Fruit fly (Drosophila melanogaster) whole organism, embryonic: ENCODE measurements around the gene hry.

Experiments
- ATbp ChIP-seq: fragments of 200-800 bp; sonication (Bioruptor generic); optimal IDR thresholded peaks from 2 replicates; lab custom pipeline; 2017; ENCODE audit warnings: missing biosample characterization, mild to moderate bottlenecking, missing genetic modification characterization, missing genetic modification reagents
- Blimp-1 ChIP-seq: fragments of 200-800 bp; sonication (Bioruptor generic); optimal IDR thresholded peaks from 3 replicates; lab custom pipeline; 2018; ENCODE audit warnings: missing biosample characterization, missing genetic modification characterization, mild to moderate bottlenecking, moderate library complexity, missing genetic modification reagents
- CG10274 ChIP-seq: fragments of 200-800 bp; sonication (Bioruptor generic); optimal IDR thresholded peaks from 3 replicates; lab custom pipeline; 2017; ENCODE audit warnings: missing biosample characterization, mild to moderate bottlenecking, missing genetic modification characterization
- CG10543 ChIP-seq: fragments of 200-800 bp; sonication (Bioruptor generic); optimal IDR thresholded peaks from 3 replicates; lab custom pipeline; 2017; ENCODE audit warnings: missing biosample characterization, mild to moderate bottlenecking, missing genetic modification characterization, moderate library complexity
- CG17385 ChIP-seq: fragments of 200-800 bp; sonication (Bioruptor generic); optimal IDR thresholded peaks from 3 replicates; lab custom pipeline; 2018; ENCODE audit warnings: missing biosample characterization, mild to moderate bottlenecking, missing genetic modification characterization
- CG17912 ChIP-seq: fragments of 200-800 bp; sonication (Bioruptor generic); optimal IDR thresholded peaks from 2 replicates; lab custom pipeline; 2018; ENCODE audit warnings: missing biosample characterization, mild to moderate bottlenecking, missing genetic modification characterization
- CG2202 ChIP-seq: fragments of 200-800 bp; sonication (Bioruptor generic); optimal IDR thresholded peaks from 2 replicates; lab custom pipeline; 2018; ENCODE audit warnings: missing biosample characterization, mild to moderate bottlenecking, missing genetic modification characterization
- CG30403 ChIP-seq: fragments of 200-800 bp; sonication (Bioruptor generic); optimal IDR thresholded peaks from 3 replicates; lab custom pipeline; 2016; ENCODE audit warnings: missing biosample characterization, missing genetic modification characterization
- CG31365 ChIP-seq: fragments of 200-800 bp; sonication (Bioruptor generic); optimal IDR thresholded peaks from 2 replicates; lab custom pipeline; 2018; ENCODE audit warnings: missing biosample characterization, mild to moderate bottlenecking, missing genetic modification characterization
- CG4360 ChIP-seq: fragments of 200-800 bp; sonication (Bioruptor generic); IDR thresholded peaks from 2 replicates; pipeline ENCODE4 v1.3.6; 2022; ENCODE audit warnings: missing biosample characterization, missing genetic modification characterization
- CG4424 ChIP-seq: fragments of 200-800 bp; sonication (Bioruptor generic); optimal IDR thresholded peaks from 3 replicates; lab custom pipeline; 2016; ENCODE audit warnings: missing biosample characterization, missing genetic modification characterization
- CG7357 ChIP-seq: fragments of 200-800 bp; sonication (Bioruptor generic); IDR thresholded peaks from 3 replicates; pipeline ENCODE4 v1.3.6; 2022; ENCODE audit warnings: missing biosample characterization, missing genetic modification characterization
- CG7928 ChIP-seq: fragments of 200-800 bp; sonication (Bioruptor generic); optimal IDR thresholded peaks from 2 replicates; lab custom pipeline; 2017; ENCODE audit warnings: missing biosample characterization, mild to moderate bottlenecking, missing genetic modification characterization
- CG7987 ChIP-seq: fragments of 200-800 bp; sonication (Bioruptor generic); optimal IDR thresholded peaks from 2 replicates; lab custom pipeline; 2018; ENCODE audit warnings: missing biosample characterization, mild to moderate bottlenecking, missing genetic modification characterization, moderate library complexity
- CG8388 ChIP-seq: fragments of 200-800 bp; sonication (Bioruptor generic); optimal IDR thresholded peaks from 2 replicates; lab custom pipeline; 2019; ENCODE audit warnings: missing biosample characterization, mild to moderate bottlenecking, missing genetic modification characterization, moderate library complexity
- CG9932 ChIP-seq: fragments of 200-800 bp; sonication (Bioruptor generic); IDR thresholded peaks from 2 replicates; pipeline ENCODE4 v1.3.6; 2022; ENCODE audit warnings: missing biosample characterization, missing genetic modification characterization
- Dad ChIP-seq: fragments of 200-800 bp; sonication (Bioruptor generic); optimal IDR thresholded peaks from 3 replicates; lab custom pipeline; 2016; ENCODE audit warnings: missing biosample characterization, missing genetic modification characterization
- Dip2 ChIP-seq: fragments of 200-800 bp; sonication (Bioruptor generic); IDR thresholded peaks from 2 replicates; pipeline ENCODE4 v1.3.6; 2022; ENCODE audit warnings: missing biosample characterization, missing genetic modification characterization
- Doc3 ChIP-seq: fragments of 200-800 bp; sonication (Bioruptor generic); IDR thresholded peaks from 3 replicates; pipeline ENCODE4 v1.3.6; 2022; ENCODE audit warnings: missing biosample characterization, missing genetic modification characterization; ENCODE audit not compliant: partially characterized antibody
- Drgx ChIP-seq: fragments of 200-800 bp; sonication (Bioruptor generic); IDR thresholded peaks from 2 replicates; pipeline ENCODE4 v1.3.6; 2022; ENCODE audit warnings: missing biosample characterization, missing genetic modification characterization
- Eip74EF ChIP-seq, 2 experiments: fragments of 200-800 bp in 1 of 2; fragments of >200 bp in 1 of 2; sonication (Bioruptor generic) in 1 of 2; optimal IDR thresholded peaks; 2 replicates each; lab custom pipeline; 2017 to 2019; ENCODE audit warnings: missing biosample characterization in 2 of 2, missing genetic modification characterization in 2 of 2, mild to moderate bottlenecking in 1 of 2, moderate library complexity in 1 of 2
- Hand ChIP-seq: fragments of 200-800 bp; sonication (Bioruptor generic); optimal IDR thresholded peaks from 2 replicates; lab custom pipeline; 2017; ENCODE audit warnings: mild to moderate bottlenecking, missing biosample characterization, missing genetic modification reagents, missing genetic modification characterization
- HmgZ ChIP-seq: fragments of 200-800 bp; sonication (Bioruptor generic); optimal IDR thresholded peaks from 2 replicates; lab custom pipeline; 2018; ENCODE audit warnings: missing biosample characterization, mild to moderate bottlenecking, missing genetic modification characterization
- MBD-R2 ChIP-seq: fragments of 200-800 bp; sonication (Bioruptor generic); IDR thresholded peaks from 2 replicates; pipeline ENCODE4 v1.3.6; 2022; ENCODE audit warnings: missing biosample characterization, missing genetic modification characterization
- Mad ChIP-seq: fragments of 200-800 bp; sonication (Bioruptor generic); optimal IDR thresholded peaks from 2 replicates; lab custom pipeline; 2016; ENCODE audit warnings: missing biosample characterization, missing genetic modification characterization
- Myb ChIP-seq: fragments of 200-800 bp; sonication (Bioruptor generic); optimal IDR thresholded peaks from 2 replicates; lab custom pipeline; 2016; ENCODE audit warnings: missing biosample characterization, missing genetic modification characterization
- Oaz ChIP-seq: fragments of 200-800 bp; sonication (Bioruptor generic); IDR thresholded peaks from 2 replicates; pipeline ENCODE4 v1.3.6; 2022; ENCODE audit warnings: missing biosample characterization, missing genetic modification characterization
- Opbp ChIP-seq: fragments of 200-800 bp; sonication (Bioruptor generic); IDR thresholded peaks from 3 replicates; pipeline ENCODE4 v1.3.6; 2022; ENCODE audit warnings: missing biosample characterization, missing genetic modification characterization; ENCODE audit not compliant: partially characterized antibody
- Rfx ChIP-seq: fragments of 200-800 bp; sonication (Bioruptor generic); IDR thresholded peaks from 2 replicates; pipeline ENCODE4 v1.3.6; 2022; ENCODE audit warnings: missing biosample characterization, missing genetic modification characterization
- Sin3A ChIP-seq: fragments of >200 bp; optimal IDR thresholded peaks from 2 replicates; lab custom pipeline; 2018
- Taf1 ChIP-seq: fragments of 200-800 bp; sonication (Bioruptor generic); IDR thresholded peaks from 2 replicates; pipeline ENCODE4 v1.3.6; 2022; ENCODE audit warnings: missing biosample characterization, missing genetic modification characterization
- Trl ChIP-seq, 3 experiments: fragments of >200 bp in 2 of 3; fragments of 200-800 bp in 1 of 3; sonication (Bioruptor generic) in 1 of 3; optimal IDR thresholded peaks; 2 replicates in 1 of 3; 3 replicates in 2 of 3; lab custom pipeline; 2016 to 2017; ENCODE audit warnings: missing biosample characterization in 1 of 3, missing genetic modification characterization in 1 of 3
- Xbp1 ChIP-seq: fragments of 200-800 bp; sonication (Bioruptor generic); optimal IDR thresholded peaks from 3 replicates; lab custom pipeline; 2016; ENCODE audit warnings: missing biosample characterization, mild to moderate bottlenecking, missing genetic modification characterization
- Xrp1 ChIP-seq: fragments of 200-800 bp; sonication (Bioruptor generic); IDR thresholded peaks from 2 replicates; pipeline ENCODE4 v1.3.6; 2022; ENCODE audit warnings: missing biosample characterization, missing genetic modification characterization
- dysf ChIP-seq: fragments of 200-800 bp; sonication (Bioruptor generic); IDR thresholded peaks from 3 replicates; pipeline ENCODE4 v1.3.6; 2022; ENCODE audit warnings: missing biosample characterization, missing genetic modification characterization
- fd102C ChIP-seq: fragments of 200-800 bp; sonication (Bioruptor generic); optimal IDR thresholded peaks from 2 replicates; lab custom pipeline; 2018; ENCODE audit warnings: missing biosample characterization, mild to moderate bottlenecking, missing genetic modification characterization, moderate library complexity
- fd3F ChIP-seq: fragments of 200-800 bp; sonication (Bioruptor generic); optimal IDR thresholded peaks from 2 replicates; lab custom pipeline; 2018; ENCODE audit warnings: missing biosample characterization, mild to moderate bottlenecking, missing genetic modification characterization, moderate library complexity
- gce ChIP-seq: fragments of 200-800 bp; sonication (Bioruptor generic); IDR thresholded peaks from 3 replicates; pipeline ENCODE4 v1.3.6; 2022; ENCODE audit warnings: missing biosample characterization, missing genetic modification characterization
- gem ChIP-seq: fragments of 200-800 bp; sonication (Bioruptor generic); optimal IDR thresholded peaks from 2 replicates; lab custom pipeline; 2019; ENCODE audit warnings: missing biosample characterization, mild to moderate bottlenecking, missing genetic modification characterization, moderate library complexity
- hbn ChIP-seq: fragments of 200-800 bp; sonication (Bioruptor generic); IDR thresholded peaks from 2 replicates; pipeline ENCODE4 v1.3.6; 2022; ENCODE audit warnings: missing biosample characterization, missing genetic modification characterization; ENCODE audit not compliant: partially characterized antibody
- lmd ChIP-seq: fragments of 200-800 bp; sonication (Bioruptor generic); IDR thresholded peaks from 2 replicates; pipeline ENCODE4 v1.3.6; 2022; ENCODE audit warnings: missing biosample characterization, missing genetic modification characterization
- lov ChIP-seq, 2 experiments: fragments of 200-800 bp in 1 of 2; fragments of >200 bp in 1 of 2; sonication (Bioruptor generic) in 1 of 2; IDR thresholded peaks in 1 of 2; optimal IDR thresholded peaks in 1 of 2; 2 replicates in 1 of 2; 3 replicates in 1 of 2; pipeline versions ENCODE4 v1.3.6 to Lab custom; 2017 to 2022; ENCODE audit warnings: missing biosample characterization in 1 of 2, missing genetic modification characterization in 1 of 2
- mirr ChIP-seq: fragments of 200-800 bp; sonication (Bioruptor generic); optimal IDR thresholded peaks from 3 replicates; lab custom pipeline; 2018; ENCODE audit warnings: missing biosample characterization, mild to moderate bottlenecking, missing genetic modification characterization
- pho ChIP-seq: fragments of 200-800 bp; sonication (Bioruptor generic); optimal IDR thresholded peaks from 2 replicates; lab custom pipeline; 2016; ENCODE audit warnings: missing biosample characterization, missing genetic modification characterization
- pita ChIP-seq: fragments of 200-800 bp; sonication (Bioruptor generic); optimal IDR thresholded peaks from 2 replicates; lab custom pipeline; 2017; ENCODE audit warnings: missing biosample characterization, mild to moderate bottlenecking, missing genetic modification characterization
- sna ChIP-seq: fragments of 200-800 bp; sonication (Bioruptor generic); IDR thresholded peaks from 2 replicates; pipeline ENCODE4 v1.3.6; 2022; ENCODE audit warnings: missing biosample characterization, missing genetic modification characterization; ENCODE audit not compliant: partially characterized antibody
- tio ChIP-seq: fragments of 200-800 bp; sonication (Bioruptor generic); optimal IDR thresholded peaks from 2 replicates; lab custom pipeline; 2017; ENCODE audit warnings: missing biosample characterization, missing genetic modification characterization, inconsistent platforms
- toy ChIP-seq: fragments of 200-800 bp; sonication (Bioruptor generic); IDR thresholded peaks from 2 replicates; pipeline ENCODE4 v1.3.6; 2022; ENCODE audit warnings: missing biosample characterization, missing genetic modification characterization
- twi ChIP-seq: fragments of 200-800 bp; optimal IDR thresholded peaks from 2 replicates; lab custom pipeline; 2019; ENCODE audit warnings: missing biosample characterization, mild to moderate bottlenecking, missing genetic modification characterization, moderate library complexity
- tx ChIP-seq: fragments of 200-800 bp; sonication (Bioruptor generic); optimal IDR thresholded peaks from 2 replicates; lab custom pipeline; 2016; ENCODE audit warnings: missing biosample characterization, missing genetic modification characterization
- usp ChIP-seq: fragments of >200 bp; optimal IDR thresholded peaks from 2 replicates; lab custom pipeline; 2017; ENCODE audit warnings: missing biosample characterization, missing genetic modification characterization

Gene hry

DNA sequence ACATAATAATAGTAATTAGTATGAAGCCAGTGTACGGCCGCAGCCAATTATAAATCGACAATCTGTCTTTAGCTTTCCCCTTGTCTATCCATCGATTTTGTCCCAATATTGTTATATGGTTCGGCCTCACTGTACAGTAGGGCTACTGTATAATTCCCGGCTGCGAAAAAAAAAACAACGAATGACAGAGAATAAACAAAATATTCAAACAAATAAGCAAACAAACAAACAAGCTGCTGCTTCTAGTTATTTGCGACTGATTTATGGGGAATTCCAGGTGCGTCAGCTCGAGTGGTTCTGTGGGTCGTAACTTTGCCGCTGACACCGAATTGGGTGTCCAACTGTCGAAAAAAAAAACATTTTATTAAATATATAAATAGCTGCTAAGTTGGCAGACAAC is 14.1 kb downstream of the hry start (continued):
- TF ChIP-seq fd102C (GFP tag; lab: Kevin White, UChicago) (no peak), Taf1 (no peak), Doc3 (GFP tag; lab: Robert Waterston, UW) (no peak), CG17912 (GFP tag; lab: Kevin White, UChicago) (no peak), Oaz (GFP tag; lab: Robert Waterston, UW) (no peak), fd3F (GFP tag; lab: Kevin White, UChicago) (peak; percentile 42), pho (no peak), Hand (GFP tag; lab: Kevin White, UChicago) (no peak), CG7987 (GFP tag; lab: Kevin White, UChicago) (peak; percentile 48), Blimp-1 (peak; percentile 32), pita (no peak), CG4360 (no peak), usp (no peak), Trl (optimal IDR thresholded peaks at IDR 0.05; lab: Kevin White, UChicago) (no peak), Trl (GFP tag; optimal IDR thresholded peaks at IDR 0.05; lab: Kevin White, UChicago) (peak; percentile 44), Drgx (GFP tag; lab: Robert Waterston, UW) (no peak), Xrp1 (0 out of 2 replicates have a peak, but pooled peaks have one; percentile 33), Mad (GFP tag; lab: Kevin White, UChicago) (no peak), CG9932 (GFP tag; lab: Robert Waterston, UW) (peak; percentile 47), tio (GFP tag; lab: Kevin White, UChicago) (no peak), CG10274 (GFP tag; lab: Kevin White, UChicago) (peak; percentile 28), toy (GFP tag; lab: Robert Waterston, UW) (no peak), CG31365 (tag; lab: Kevin White, UChicago) (no peak), HmgZ (tag; lab: Kevin White, UChicago) (peak; percentile 12), lov (optimal IDR thresholded peaks at IDR 0.05; lab: Kevin White, UChicago) (no peak), lov (GFP tag; IDR thresholded peaks at IDR 0.05; lab: Robert Waterston, UW) (no peak), mirr (GFP tag; lab: Kevin White, UChicago) (peak; percentile 77), CG2202 (tag; lab: Kevin White, UChicago) (no peak), Xbp1 (GFP tag; lab: Kevin White, UChicago) (no peak), Rfx (GFP tag; lab: Robert Waterston, UW) (peak; percentile 66), CG30403 (GFP tag; lab: Kevin White, UChicago) (no peak), CG7928 (GFP tag; lab: Kevin White, UChicago) (peak; percentile 24), dysf (peak; percentile 17; the same call in 1 of the 3 replicates), CG7357 (GFP tag; lab: Robert Waterston, UW) (no peak), Eip74EF (GFP tag; optimal IDR thresholded peaks at IDR 0.05; lab: Kevin White, UChicago) (no peak), tx (GFP tag; lab: Kevin White, UChicago) (no peak), CG17385 (GFP tag; lab: Kevin White, UChicago) (no peak), gce (GFP tag; lab: Robert Waterston, UW) (no peak), sna (GFP tag; lab: Robert Waterston, UW) (no peak), Sin3A (no peak), Dad (no peak), ATbp (GFP tag; lab: Kevin White, UChicago) (no peak), Opbp (GFP tag; lab: Robert Waterston, UW) (no peak), lmd (GFP tag; lab: Robert Waterston, UW) (no peak), twi (tag; lab: Kevin White, UChicago) (no peak), CG8388 (GFP tag; lab: Kevin White, UChicago) (no peak), Myb (GFP tag; lab: Kevin White, UChicago) (no peak), MBD-R2 (GFP tag; lab: Robert Waterston, UW) (no peak), gem (tag; lab: Kevin White, UChicago) (peak; percentile 37), CG4424 (GFP tag; lab: Kevin White, UChicago) (peak; percentile 1), Dip2 (GFP tag; lab: Robert Waterston, UW) (no peak), CG10543 (GFP tag; lab: Kevin White, UChicago) (peak; percentile 23), hbn (no peak)
